Fruit fly (Drosophila melanogaster): ENCODE measurements around the gene Or10a.
A peak's percentile ranks its signal among the peaks of the same experiment; 100 is the strongest.

Or10a gene

DNA sequence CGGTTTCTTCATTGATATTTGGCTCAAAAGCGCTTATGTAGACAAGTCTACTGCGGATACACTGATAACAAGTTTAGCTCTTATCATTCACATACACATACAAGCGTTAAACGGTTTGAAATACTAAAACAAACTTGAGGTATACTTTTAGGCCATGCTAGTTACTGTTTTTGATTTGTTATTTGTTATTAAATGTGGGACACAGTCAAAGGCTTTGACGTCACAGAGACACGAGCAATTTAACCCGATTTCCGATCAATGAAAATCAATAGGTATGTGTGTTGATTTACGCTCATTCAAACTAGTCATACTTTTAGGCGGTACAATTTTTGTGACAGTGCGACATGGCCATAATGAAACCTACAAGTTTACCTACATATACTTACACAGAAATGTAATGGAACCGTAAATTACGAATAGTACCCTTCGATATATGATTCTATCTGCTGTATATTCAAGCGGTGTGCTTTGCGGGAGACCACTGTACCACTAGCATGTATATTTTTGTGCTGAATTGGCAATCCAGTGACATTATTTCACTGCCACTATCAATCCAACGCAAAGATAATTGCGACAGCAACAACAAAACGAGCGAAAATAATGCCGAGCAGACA lies 29.7 kb upstream of the Or10a start (continued):
- peak; percentile 70 for TF ChIP-seq CG8924 (tag; optimal IDR thresholded peaks at IDR 0.05)
- TF ChIP-seq Meics (GFP tag; optimal IDR thresholded peaks at IDR 0.05) = peak; percentile 91
- peak; percentile 84 for TF ChIP-seq pho (GFP tag; optimal IDR thresholded peaks at IDR 0.05)
- peak; percentile 56; the same call in 1 of the 3 replicates for TF ChIP-seq gce (GFP tag; IDR thresholded peaks at IDR 0.05)
- 0 out of 3 replicates have a peak, but pooled peaks have one; percentile 18 for TF ChIP-seq jigr1 (GFP tag; IDR thresholded peaks at IDR 0.05)
- peak; percentile 39 for TF ChIP-seq CG31365 (tag; optimal IDR thresholded peaks at IDR 0.05)
- no peak for TF ChIP-seq sr (GFP tag; IDR thresholded peaks at IDR 0.05)
- peak; percentile 67 for TF ChIP-seq Oaz (GFP tag; IDR thresholded peaks at IDR 0.05)
- no peak for TF ChIP-seq hbn (GFP tag; IDR thresholded peaks at IDR 0.05; ENCODE audit: partially characterized antibody)
- peak; percentile 64 for TF ChIP-seq Abd-B (GFP tag; optimal IDR thresholded peaks at IDR 0.05)
- peak; percentile 20 for TF ChIP-seq CG7987 (GFP tag; optimal IDR thresholded peaks at IDR 0.05)
- TF ChIP-seq CG4617 (GFP tag; optimal IDR thresholded peaks at IDR 0.05; ENCODE audit: borderline replicate concordance) = peak; percentile 14
- no peak for TF ChIP-seq cato (GFP tag; optimal IDR thresholded peaks at IDR 0.05; ENCODE audit: borderline replicate concordance)
- TF ChIP-seq grn (GFP tag; optimal IDR thresholded peaks at IDR 0.05) = peak; percentile 38
- peak; percentile 63 for TF ChIP-seq pb (GFP tag; optimal IDR thresholded peaks at IDR 0.05)
- TF ChIP-seq CG11560 (tag; IDR thresholded peaks at IDR 0.05) = peak; percentile 69; the same call in 2 of the 3 replicates
- TF ChIP-seq Eip74EF (GFP tag; optimal IDR thresholded peaks at IDR 0.05) = peak in 1 of 2 experiments; percentile 17
- peak; percentile 74 for TF ChIP-seq CG1647 (GFP tag; optimal IDR thresholded peaks at IDR 0.05)
- TF ChIP-seq BtbVII (GFP tag; optimal IDR thresholded peaks at IDR 0.05) = peak; percentile 72
- TF ChIP-seq Atf3 (GFP tag; optimal IDR thresholded peaks at IDR 0.05) = peak; percentile 15
- TF ChIP-seq bbx (GFP tag; IDR thresholded peaks at IDR 0.05; ENCODE audit: partially characterized antibody) = no peak
- TF ChIP-seq Side (GFP tag; optimal IDR thresholded peaks at IDR 0.05) = peak; percentile 8
- TF ChIP-seq maf-S (GFP tag; optimal IDR thresholded peaks at IDR 0.05) = peak; percentile 74
- TF ChIP-seq CG10565 (GFP tag; optimal IDR thresholded peaks at IDR 0.05) = no peak
- TF ChIP-seq odd (GFP tag; optimal IDR thresholded peaks at IDR 0.05) = peak; percentile 19
- peak; percentile 73; the same call in 2 of the 3 replicates for TF ChIP-seq CG11695 (GFP tag; IDR thresholded peaks at IDR 0.05)
- peak; percentile 97 for TF ChIP-seq CG2120 (GFP tag; optimal IDR thresholded peaks at IDR 0.05)
- TF ChIP-seq CG30020 (tag; optimal IDR thresholded peaks at IDR 0.05) = no peak
- peak; percentile 26 for TF ChIP-seq CG30431 (GFP tag; optimal IDR thresholded peaks at IDR 0.05)
- TF ChIP-seq en (GFP tag; optimal IDR thresholded peaks at IDR 0.05) = peak; percentile 25
- 0 out of 2 replicates have a peak, but pooled peaks have one; percentile 14 for TF ChIP-seq Doc2 (GFP tag; IDR thresholded peaks at IDR 0.05)
- TF ChIP-seq fd102C (GFP tag; optimal IDR thresholded peaks at IDR 0.05) = no peak
- TF ChIP-seq danr (GFP tag; IDR thresholded peaks at IDR 0.05) = peak; percentile 51
- TF ChIP-seq vfl (GFP tag; optimal IDR thresholded peaks at IDR 0.05) = peak; percentile 54
- TF ChIP-seq sna (GFP tag; IDR thresholded peaks at IDR 0.05; ENCODE audit: partially characterized antibody) = no peak
- TF ChIP-seq CG1529 (GFP tag; optimal IDR thresholded peaks at IDR 0.05) = no peak
- no peak for TF ChIP-seq fd64A (GFP tag; optimal IDR thresholded peaks at IDR 0.05)
- TF ChIP-seq CG14860 (GFP tag; IDR thresholded peaks at IDR 0.05; ENCODE audit: partially characterized antibody) = no peak
- TF ChIP-seq sens-2 (GFP tag; IDR thresholded peaks at IDR 0.05) = no peak
- TF ChIP-seq CG10267 (tag; optimal IDR thresholded peaks at IDR 0.05) = peak; percentile 12
- no peak for TF ChIP-seq CG15601 (tag; optimal IDR thresholded peaks at IDR 0.05)
- peak; percentile 27 for TF ChIP-seq E2f2 (GFP tag; IDR thresholded peaks at IDR 0.05)
- peak; percentile 77 for TF ChIP-seq CG1792 (GFP tag; optimal IDR thresholded peaks at IDR 0.05)
- no peak for TF ChIP-seq trem (tag; optimal IDR thresholded peaks at IDR 0.05)
- peak; percentile 92 for TF ChIP-seq CG11456 (GFP tag; IDR thresholded peaks at IDR 0.05)
- no peak for TF ChIP-seq sima (GFP tag; optimal IDR thresholded peaks at IDR 0.05)
- TF ChIP-seq CG4282 (GFP tag; optimal IDR thresholded peaks at IDR 0.05) = peak; percentile 59
- TF ChIP-seq gsb (GFP tag; IDR thresholded peaks at IDR 0.05) = peak; percentile 72
- no peak for TF ChIP-seq inv (GFP tag; IDR thresholded peaks at IDR 0.05; ENCODE audit: partially characterized antibody)
